Fruit fly (Drosophila melanogaster): ENCODE results near the gene Cpr65Ax1.

Gene Cpr65Ax1

DNA sequence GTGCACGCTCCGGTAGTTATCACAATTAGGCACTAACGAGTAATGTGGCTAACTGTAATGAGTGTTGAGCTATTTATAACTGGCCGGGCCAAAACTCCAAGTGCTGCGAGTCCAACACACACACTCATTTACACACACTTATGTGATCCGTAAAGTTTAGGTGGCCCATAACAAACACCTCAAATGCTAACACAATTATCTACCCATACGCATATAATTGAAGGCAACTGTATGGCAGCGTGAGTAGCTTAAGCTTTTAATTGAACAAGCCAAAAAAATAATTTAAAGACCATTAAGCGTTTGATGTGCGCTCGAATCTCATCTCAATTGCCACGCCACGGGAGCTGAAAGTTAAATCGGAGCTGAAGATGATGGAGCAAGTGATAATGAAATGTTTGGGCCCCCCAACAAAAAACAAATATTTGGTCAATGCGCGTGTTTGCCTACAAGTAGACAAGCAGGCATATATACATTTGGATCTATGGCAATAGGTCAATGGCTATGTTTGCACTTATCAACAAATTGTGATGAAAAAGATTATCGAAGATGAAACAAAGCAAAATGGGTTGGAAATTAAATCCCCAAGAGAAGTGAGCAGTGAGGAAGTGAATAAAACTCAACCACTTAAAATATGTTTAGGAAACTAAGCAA lies 7.7 kb downstream of the Cpr65Ax1 start, which contains the start of gene Cpr65Av (continued):
- no peak for TF ChIP-seq crp (GFP tag; optimal IDR thresholded peaks at IDR 0.05)
- no peak for TF ChIP-seq CG7357 (GFP tag; IDR thresholded peaks at IDR 0.05)
- no peak for TF ChIP-seq CG7556 (GFP tag; optimal IDR thresholded peaks at IDR 0.05)
- TF ChIP-seq GATAe (GFP tag; conservative IDR thresholded peaks at IDR 0.05), result no peak
- TF ChIP-seq CG15696 (tag; optimal IDR thresholded peaks at IDR 0.05), result peak; percentile 13
- TF ChIP-seq Drgx (GFP tag; IDR thresholded peaks at IDR 0.05), result no peak
- TF ChIP-seq nerfin-2 (GFP tag; IDR thresholded peaks at IDR 0.05; ENCODE audit: partially characterized antibody), result no peak
- no peak for TF ChIP-seq CG9932 (GFP tag; IDR thresholded peaks at IDR 0.05)
- TF ChIP-seq Dll (GFP tag; IDR thresholded peaks at IDR 0.05; ENCODE audit: partially characterized antibody), result no peak
- TF ChIP-seq ase (GFP tag; IDR thresholded peaks at IDR 0.05), result no peak
- no peak for TF ChIP-seq grn (GFP tag; optimal IDR thresholded peaks at IDR 0.05)
- TF ChIP-seq D19A (tag; optimal IDR thresholded peaks at IDR 0.05), result no peak
- TF ChIP-seq Doc2 (GFP tag; IDR thresholded peaks at IDR 0.05), result no peak
- TF ChIP-seq her (GFP tag; optimal IDR thresholded peaks at IDR 0.05), result no peak
- no peak for TF ChIP-seq CG7839 (tag; optimal IDR thresholded peaks at IDR 0.05)
- no peak for TF ChIP-seq kni (GFP tag; optimal IDR thresholded peaks at IDR 0.05)
- no peak for TF ChIP-seq Dek (tag; optimal IDR thresholded peaks at IDR 0.05)
- no peak for TF ChIP-seq CG15514 (GFP tag; optimal IDR thresholded peaks at IDR 0.05)
- TF ChIP-seq CG8944 (GFP tag; optimal IDR thresholded peaks at IDR 0.05), result no peak
- no peak for TF ChIP-seq CG6813 (GFP tag; optimal IDR thresholded peaks at IDR 0.05)
- TF ChIP-seq bcd (GFP tag; optimal IDR thresholded peaks at IDR 0.05), result no peak
- no peak for TF ChIP-seq Tbp (GFP tag; optimal IDR thresholded peaks at IDR 0.05)
- no peak for TF ChIP-seq fd102C (GFP tag; optimal IDR thresholded peaks at IDR 0.05)
- no peak for TF ChIP-seq CG6254 (GFP tag; optimal IDR thresholded peaks at IDR 0.05)
- no peak for TF ChIP-seq CG1602 (GFP tag; optimal IDR thresholded peaks at IDR 0.05)
- no peak for TF ChIP-seq CG32767 (GFP tag; IDR thresholded peaks at IDR 0.05)
- TF ChIP-seq CG10959 (GFP tag; IDR thresholded peaks at IDR 0.05), result no peak
- TF ChIP-seq odd (GFP tag; optimal IDR thresholded peaks at IDR 0.05), result peak; percentile 33
- TF ChIP-seq HLH3B (GFP tag; IDR thresholded peaks at IDR 0.05), result 0 out of 2 replicates have a peak, but pooled peaks have one; percentile 34
- no peak for TF ChIP-seq Myb (GFP tag; optimal IDR thresholded peaks at IDR 0.05)
- no peak for TF ChIP-seq CG2120 (GFP tag; optimal IDR thresholded peaks at IDR 0.05)
- TF ChIP-seq CG15601 (tag; optimal IDR thresholded peaks at IDR 0.05), result no peak
- TF ChIP-seq NC2β (GFP tag; optimal IDR thresholded peaks at IDR 0.05), result no peak
- no peak for TF ChIP-seq fd3F (GFP tag; optimal IDR thresholded peaks at IDR 0.05)
- peak in 1 of 2 experiments; percentile 11 for TF ChIP-seq Eip74EF (GFP tag; optimal IDR thresholded peaks at IDR 0.05)
- TF ChIP-seq bowl (GFP tag; IDR thresholded peaks at IDR 0.05), result no peak
- TF ChIP-seq H2.0 (GFP tag; IDR thresholded peaks at IDR 0.05), result no peak
- no peak for TF ChIP-seq ac (GFP tag; optimal IDR thresholded peaks at IDR 0.05)
- TF ChIP-seq Bgb (GFP tag; IDR thresholded peaks at IDR 0.05; ENCODE audit: partially characterized antibody), result no peak
- TF ChIP-seq pzg (GFP tag; optimal IDR thresholded peaks at IDR 0.05), result no peak
- no peak for TF ChIP-seq ci (GFP tag; IDR thresholded peaks at IDR 0.05)
- no peak for TF ChIP-seq btn (GFP tag; optimal IDR thresholded peaks at IDR 0.05)
- TF ChIP-seq Dip3 (GFP tag; optimal IDR thresholded peaks at IDR 0.05), result no peak
- TF ChIP-seq CG7963 (GFP tag; IDR thresholded peaks at IDR 0.05; ENCODE audit: partially characterized antibody), result no peak
- 0 out of 3 replicates have a peak, but pooled peaks have one; percentile 24 for TF ChIP-seq sr (GFP tag; IDR thresholded peaks at IDR 0.05)
- no peak for TF ChIP-seq pros (GFP tag; optimal IDR thresholded peaks at IDR 0.05)
- TF ChIP-seq ash1 (GFP tag; optimal IDR thresholded peaks at IDR 0.05), result no peak
- no peak for TF ChIP-seq pita (GFP tag; optimal IDR thresholded peaks at IDR 0.05)
- TF ChIP-seq CG7928 (GFP tag; optimal IDR thresholded peaks at IDR 0.05), result no peak
- no peak for TF ChIP-seq CG4617 (GFP tag; optimal IDR thresholded peaks at IDR 0.05; ENCODE audit: borderline replicate concordance)
